Worm (Caenorhabditis elegans) whole organism, L2 larva: ENCODE data around the gene R12B2.6.
A peak's percentile ranks its signal among the peaks of the same experiment; 100 is the strongest.

Experiments
- C34F6.9 ChIP-seq: fragments of 150-350 bp; optimal IDR thresholded peaks from 2 replicates; lab custom pipeline; 2014; ENCODE audit warnings: missing biosample characterization, missing genetic modification characterization
- F13H6.1 ChIP-seq: sonication (generic microtip); optimal IDR thresholded peaks from 2 replicates; lab custom pipeline; 2016; ENCODE audit warnings: missing genetic modification characterization, missing compliant biosample characterization
- R02D3.7 ChIP-seq: fragments of 150-350 bp; optimal IDR thresholded peaks from 2 replicates; lab custom pipeline; 2014; ENCODE audit warnings: missing biosample characterization, missing genetic modification characterization
- Y55F3AM.14 ChIP-seq: fragments of 200-800 bp; sonication (Bioruptor generic); optimal IDR thresholded peaks from 2 replicates; lab custom pipeline; 2018; ENCODE audit warnings: mild to moderate bottlenecking, missing genetic modification characterization, missing compliant biosample characterization
- ZK546.5 ChIP-seq: sonication (generic microtip); optimal IDR thresholded peaks from 2 replicates; lab custom pipeline; 2017; ENCODE audit warnings: missing biosample characterization, missing genetic modification characterization
- alr-1 ChIP-seq: fragments of 150-350 bp; optimal IDR thresholded peaks from 2 replicates; lab custom pipeline; 2014; ENCODE audit warnings: missing biosample characterization, missing genetic modification characterization
- aly-2 ChIP-seq: fragments of 150-350 bp; optimal IDR thresholded peaks from 2 replicates; lab custom pipeline; 2014; ENCODE audit warnings: missing biosample characterization, missing genetic modification characterization
- ama-1 ChIP-seq: fragments of 150-350 bp; optimal IDR thresholded peaks from 2 replicates; lab custom pipeline; 2018; ENCODE audit warnings: inconsistent platforms
- blmp-1 ChIP-seq: sonication (generic microtip); optimal IDR thresholded peaks from 2 replicates; lab custom pipeline; 2017; ENCODE audit warnings: missing genetic modification characterization, mild to moderate bottlenecking, missing compliant biosample characterization, antibody characterized with exemption, moderate library complexity; ENCODE audit not compliant: insufficient read depth
- ceh-82 ChIP-seq: fragments of 150-350 bp; optimal IDR thresholded peaks from 2 replicates; lab custom pipeline; 2014; ENCODE audit warnings: missing biosample characterization, missing genetic modification characterization
- crh-2 ChIP-seq: sonication (generic microtip); optimal IDR thresholded peaks from 2 replicates; lab custom pipeline; 2017; ENCODE audit warnings: missing biosample characterization, missing genetic modification characterization
- dmd-4 ChIP-seq: sonication (generic microtip); optimal IDR thresholded peaks from 2 replicates; lab custom pipeline; 2017; ENCODE audit warnings: missing biosample characterization, missing genetic modification characterization
- egl-27 ChIP-seq: sonication (generic microtip); optimal IDR thresholded peaks from 3 replicates; lab custom pipeline; 2017; ENCODE audit warnings: missing biosample characterization, missing genetic modification reagents, missing genetic modification characterization
- elt-1 ChIP-seq: fragments of 150-350 bp; optimal IDR thresholded peaks from 2 replicates; lab custom pipeline; 2014; ENCODE audit warnings: missing biosample characterization, missing genetic modification characterization
- fos-1 ChIP-seq: fragments of 150-350 bp; optimal IDR thresholded peaks from 2 replicates; lab custom pipeline; 2014; ENCODE audit warnings: missing biosample characterization, missing genetic modification characterization
- gmeb-1 ChIP-seq: fragments of 150-350 bp; optimal IDR thresholded peaks from 2 replicates; lab custom pipeline; 2014; ENCODE audit warnings: missing biosample characterization, missing genetic modification characterization
- lin-11 ChIP-seq: fragments of 150-350 bp; sonication (generic microtip); optimal IDR thresholded peaks from 2 replicates; lab custom pipeline; 2014; ENCODE audit warnings: missing biosample characterization, missing genetic modification characterization, inconsistent platforms, mixed read lengths
- lin-13 ChIP-seq: fragments of 150-350 bp; optimal IDR thresholded peaks from 2 replicates; lab custom pipeline; 2014; ENCODE audit warnings: missing biosample characterization, missing genetic modification reagents, missing genetic modification characterization
- lsy-2 ChIP-seq, 2 experiments: fragments of 150-350 bp in 1 of 2; sonication (generic microtip) in 1 of 2; optimal IDR thresholded peaks; 2 replicates each; lab custom pipeline; 2014 to 2017; ENCODE audit warnings: missing biosample characterization in 2 of 2, missing genetic modification characterization in 2 of 2
- mab-5 ChIP-seq: fragments of 150-350 bp; optimal IDR thresholded peaks from 2 replicates; lab custom pipeline; 2014; ENCODE audit warnings: missing biosample characterization, missing genetic modification characterization
- mbf-1 ChIP-seq: sonication (generic microtip); optimal IDR thresholded peaks from 2 replicates; lab custom pipeline; 2017; ENCODE audit warnings: missing biosample characterization, missing genetic modification characterization
- nhr-10 ChIP-seq: sonication (generic microtip); optimal IDR thresholded peaks from 2 replicates; lab custom pipeline; 2017; ENCODE audit warnings: missing biosample characterization, missing genetic modification characterization
- nhr-11 ChIP-seq: fragments of 150-350 bp; optimal IDR thresholded peaks from 2 replicates; lab custom pipeline; 2014; ENCODE audit warnings: missing biosample characterization, missing genetic modification characterization
- nhr-12 ChIP-seq: fragments of 150-350 bp; optimal IDR thresholded peaks from 2 replicates; lab custom pipeline; 2014; ENCODE audit warnings: missing biosample characterization, missing genetic modification characterization
- nhr-129 ChIP-seq: fragments of 150-350 bp; optimal IDR thresholded peaks from 2 replicates; lab custom pipeline; 2014; ENCODE audit warnings: missing biosample characterization, missing genetic modification characterization
- nhr-21 ChIP-seq: fragments of 150-350 bp; optimal IDR thresholded peaks from 2 replicates; lab custom pipeline; 2014; ENCODE audit warnings: missing biosample characterization, missing genetic modification characterization
- nhr-237 ChIP-seq: fragments of 150-350 bp; optimal IDR thresholded peaks from 2 replicates; lab custom pipeline; 2014; ENCODE audit warnings: missing biosample characterization, missing genetic modification characterization
- nhr-25 ChIP-seq: fragments of 150-350 bp; sonication (generic microtip); optimal IDR thresholded peaks from 3 replicates; lab custom pipeline; 2014; ENCODE audit warnings: missing biosample characterization, missing genetic modification characterization
- nhr-6 ChIP-seq: fragments of 150-350 bp; optimal IDR thresholded peaks from 2 replicates; lab custom pipeline; 2014; ENCODE audit warnings: missing biosample characterization, missing genetic modification characterization
- sem-4 ChIP-seq: fragments of 150-350 bp; optimal IDR thresholded peaks from 2 replicates; lab custom pipeline; 2014; ENCODE audit warnings: missing biosample characterization, missing genetic modification reagents, missing genetic modification characterization
- skn-1 ChIP-seq: sonication (generic microtip); optimal IDR thresholded peaks from 2 replicates; lab custom pipeline; 2017; ENCODE audit warnings: missing biosample characterization, missing genetic modification characterization
- sma-3 ChIP-seq: sonication (generic microtip); optimal IDR thresholded peaks from 2 replicates; lab custom pipeline; 2016; ENCODE audit warnings: missing genetic modification reagents, missing genetic modification characterization, missing compliant biosample characterization
- sma-9 ChIP-seq, 2 experiments: fragments of 150-350 bp in 1 of 2; sonication (generic microtip) in 1 of 2; optimal IDR thresholded peaks; 2 replicates each; lab custom pipeline; 2014 to 2016; ENCODE audit warnings: missing genetic modification characterization in 2 of 2, mild to moderate bottlenecking in 1 of 2, missing biosample characterization in 1 of 2, missing compliant biosample characterization in 1 of 2, missing genetic modification reagents in 1 of 2, moderate library complexity in 1 of 2
- snpc-4 ChIP-seq: fragments of 150-350 bp; optimal IDR thresholded peaks from 2 replicates; lab custom pipeline; 2014; ENCODE audit warnings: missing biosample characterization, missing genetic modification characterization
- unc-39 ChIP-seq: fragments of 150-350 bp; optimal IDR thresholded peaks from 2 replicates; lab custom pipeline; 2014; ENCODE audit warnings: missing biosample characterization, missing genetic modification characterization
- unc-55 ChIP-seq: fragments of 150-350 bp; sonication (generic microtip); optimal IDR thresholded peaks from 3 replicates; lab custom pipeline; 2014; ENCODE audit warnings: missing biosample characterization, missing genetic modification reagents, missing genetic modification characterization
- unc-62 ChIP-seq: fragments of 150-350 bp; optimal IDR thresholded peaks from 2 replicates; lab custom pipeline; 2014; ENCODE audit warnings: missing biosample characterization, missing genetic modification reagents, missing genetic modification characterization
- zag-1 ChIP-seq: fragments of 150-350 bp; optimal IDR thresholded peaks from 2 replicates; lab custom pipeline; 2014; ENCODE audit warnings: missing biosample characterization, missing genetic modification characterization
- ztf-11 ChIP-seq: sonication (generic microtip); optimal IDR thresholded peaks from 2 replicates; lab custom pipeline; 2017; ENCODE audit warnings: missing biosample characterization, missing genetic modification characterization
- ztf-4 ChIP-seq: fragments of 150-350 bp; optimal IDR thresholded peaks from 2 replicates; lab custom pipeline; 2014; ENCODE audit warnings: missing biosample characterization, missing genetic modification characterization

R12B2.6 gene

DNA sequence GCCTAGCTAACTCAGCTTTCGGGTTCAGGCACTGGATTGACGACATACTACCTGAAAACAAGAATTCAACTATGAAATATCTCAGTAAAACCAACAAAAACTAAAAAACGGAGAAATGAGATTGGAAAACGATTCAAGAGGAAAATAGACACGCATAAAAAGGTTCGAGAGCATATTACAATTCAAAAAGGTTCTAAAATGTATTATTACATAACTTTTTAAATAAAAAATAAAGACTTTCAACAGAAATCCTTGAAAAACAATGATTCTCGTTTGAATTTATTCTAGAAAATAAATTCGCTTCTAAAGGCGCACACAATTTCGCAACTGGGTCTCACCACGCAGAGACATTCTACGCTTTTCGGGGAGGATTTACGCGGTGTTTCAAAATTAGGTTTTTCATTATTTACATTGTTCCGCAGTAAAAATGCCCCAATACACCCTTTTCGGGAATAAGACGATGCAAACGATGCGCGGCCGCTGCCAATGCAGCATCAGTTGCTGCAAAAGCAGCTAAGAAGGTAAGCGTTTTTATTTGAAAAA is 21.8 kb upstream of the R12B2.6 start, which contains the start of the genes cct-6 and alh-9:
cct-6 (minus strand) TSS at position 51 of the 543 bp plus-strand sequence.
alh-9 (plus strand) TSS at position 382 of the 543 bp plus-strand sequence.
- TF ChIP-seq nhr-129 (tag; lab: Kevin White, UChicago) (peak; percentile 88), lin-11 (peak; percentile 79), unc-55 (GFP tag; lab: Kevin White, UChicago) (peak; percentile 94), nhr-21 (tag; lab: Kevin White, UChicago) (peak; percentile 54), nhr-10 (tag; lab: Kevin White, UChicago) (no peak), mab-5 (peak; percentile 46), zag-1 (tag; lab: Kevin White, UChicago) (no peak), sma-9 (GFP tag; optimal IDR thresholded peaks at IDR 0.05; lab: Kevin White, UChicago) (peak; percentile 76), sma-9 (tag; optimal IDR thresholded peaks at IDR 0.05; lab: Kevin White, UChicago) (no peak), nhr-12 (no peak), sma-3 (peak; percentile 80), C34F6.9 (tag; lab: Kevin White, UChicago) (peak; percentile 92), crh-2 (tag; lab: Kevin White, UChicago) (peak; percentile 89), snpc-4 (tag; lab: Kevin White, UChicago) (peak; percentile 37), lin-13 (GFP tag; lab: Kevin White, UChicago) (peak; percentile 88), F13H6.1 (peak; percentile 69), lsy-2 (tag; optimal IDR thresholded peaks at IDR 0.05; lab: Kevin White, UChicago) (peak; percentile 61 to 92), nhr-6 (tag; lab: Kevin White, UChicago) (peak; percentile 5), sem-4 (tag; lab: Kevin White, UChicago) (peak; percentile 2), nhr-25 (tag; lab: Kevin White, UChicago) (peak; percentile 84), fos-1 (peak; percentile 56), ceh-82 (tag; lab: Kevin White, UChicago) (peak; percentile 20), ama-1 (peak; percentile 44), egl-27 (tag; lab: Kevin White, UChicago) (peak; percentile 39), ztf-4 (tag; lab: Kevin White, UChicago) (peak; percentile 19), ZK546.5 (peak; percentile 1), R02D3.7 (tag; lab: Kevin White, UChicago) (peak; percentile 70), unc-62 (GFP tag; lab: Kevin White, UChicago) (no peak), mbf-1 (no peak), gmeb-1 (tag; lab: Kevin White, UChicago) (peak; percentile 93), blmp-1 (tag; lab: Kevin White, UChicago) (no peak)
- TF ChIP-seq, all 48 proteins: peak for 24

DNA sequence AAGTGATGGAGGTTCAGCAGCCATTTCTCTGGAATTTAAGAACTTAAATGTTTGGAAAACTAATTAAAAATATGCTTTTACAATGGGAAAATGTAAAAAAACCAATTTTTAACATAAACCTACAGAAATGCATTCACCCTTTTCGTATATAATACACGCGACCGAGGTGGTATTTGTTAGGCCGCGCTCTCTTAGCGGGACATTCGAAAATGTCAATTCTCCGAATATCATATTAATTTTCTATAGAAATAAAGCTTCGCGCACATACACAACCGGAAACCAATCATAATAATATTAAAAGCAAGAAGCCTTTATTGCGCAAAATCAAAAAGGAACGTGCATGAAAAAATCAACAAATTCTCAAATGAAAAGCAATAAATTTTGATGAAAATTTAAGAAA is 19.3 kb upstream of the R12B2.6 start, which contains the start of gene ddx-23:
ddx-23 (minus strand) TSS at position 30 of the 400 bp plus-strand sequence.
- TF ChIP-seq ama-1: peak; percentile 53
- TF ChIP-seq unc-55 (GFP tag; lab: Kevin White, UChicago): peak; percentile 4
- peak; percentile 63 for TF ChIP-seq gmeb-1 (tag; lab: Kevin White, UChicago)
- TF ChIP-seq ztf-4 (tag; lab: Kevin White, UChicago): peak; percentile 81
- TF ChIP-seq lsy-2 (tag; optimal IDR thresholded peaks at IDR 0.05; lab: Kevin White, UChicago): peak in 1 of 2 experiments; percentile 57
- TF ChIP-seq egl-27 (tag; lab: Kevin White, UChicago): no peak
- peak; percentile 49 for TF ChIP-seq sma-3
- TF ChIP-seq C34F6.9 (tag; lab: Kevin White, UChicago): peak; percentile 14
- TF ChIP-seq lin-13 (GFP tag; lab: Kevin White, UChicago): peak; percentile 8
- TF ChIP-seq snpc-4 (tag; lab: Kevin White, UChicago): no peak

DNA sequence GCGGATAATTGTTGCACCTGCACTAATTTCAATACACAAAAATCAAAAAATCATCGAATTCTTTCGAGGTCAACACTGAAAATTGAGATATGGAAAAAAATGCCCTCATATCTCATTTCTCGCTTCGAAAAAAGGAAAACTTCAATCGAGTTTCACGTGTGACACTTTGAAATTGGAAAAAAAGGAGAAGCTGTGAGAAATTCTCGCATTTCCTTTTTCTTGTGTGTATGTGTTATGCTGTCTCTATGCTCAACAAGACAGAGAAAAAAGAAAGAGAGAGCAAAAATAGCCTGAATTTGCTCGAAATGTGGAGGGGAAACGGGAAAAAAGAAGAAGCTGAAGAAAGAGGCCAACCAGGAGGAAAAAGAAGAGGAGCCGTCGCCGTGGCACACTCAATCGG is 12.5 kb upstream of the R12B2.6 start:
- no peak for TF ChIP-seq unc-39 (tag; lab: Kevin White, UChicago)
- no peak for TF ChIP-seq snpc-4 (tag; lab: Kevin White, UChicago)
- no peak for TF ChIP-seq nhr-6 (tag; lab: Kevin White, UChicago)
- TF ChIP-seq C34F6.9 (tag; lab: Kevin White, UChicago): peak; percentile 49
- TF ChIP-seq gmeb-1 (tag; lab: Kevin White, UChicago): no peak
- TF ChIP-seq crh-2 (tag; lab: Kevin White, UChicago): peak; percentile 7
- peak; percentile 3 for TF ChIP-seq sma-9 (GFP tag; optimal IDR thresholded peaks at IDR 0.05; lab: Kevin White, UChicago)
- TF ChIP-seq sma-9 (tag; optimal IDR thresholded peaks at IDR 0.05; lab: Kevin White, UChicago): no peak
- TF ChIP-seq blmp-1 (tag; lab: Kevin White, UChicago): no peak
- TF ChIP-seq R02D3.7 (tag; lab: Kevin White, UChicago): no peak
- no peak for TF ChIP-seq ztf-4 (tag; lab: Kevin White, UChicago)
- TF ChIP-seq unc-55 (GFP tag; lab: Kevin White, UChicago): peak; percentile 30
- TF ChIP-seq, all 48 proteins: peak for 4

DNA sequence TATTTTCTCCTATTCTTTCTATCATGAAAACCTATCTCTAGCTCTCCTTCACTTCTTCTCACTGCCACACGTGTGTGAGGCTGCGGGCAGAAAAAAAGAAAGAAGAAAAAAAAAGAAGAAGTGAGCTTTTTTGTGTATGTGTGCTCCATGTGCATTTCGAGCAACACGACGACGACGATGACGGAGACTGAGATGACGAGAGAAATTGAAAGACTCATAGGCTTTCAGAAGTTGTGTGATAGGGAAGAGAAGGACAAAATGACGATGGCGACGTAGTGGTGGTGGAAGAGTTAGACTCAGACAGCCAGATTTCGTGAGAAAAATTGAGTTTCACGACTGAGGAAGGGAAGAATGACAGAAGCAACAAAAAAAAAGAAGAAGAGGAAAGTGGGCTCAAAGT is 11.5 kb upstream of the R12B2.6 start:
- TF ChIP-seq aly-2 (tag; lab: Kevin White, UChicago) (no peak), gmeb-1 (tag; lab: Kevin White, UChicago) (no peak), nhr-237 (tag; lab: Kevin White, UChicago) (no peak), ztf-4 (tag; lab: Kevin White, UChicago) (peak; percentile 61), skn-1 (tag; lab: Kevin White, UChicago) (no peak), dmd-4 (no peak), ceh-82 (tag; lab: Kevin White, UChicago) (no peak), nhr-6 (tag; lab: Kevin White, UChicago) (peak; percentile 41), sem-4 (tag; lab: Kevin White, UChicago) (peak; percentile 28), crh-2 (tag; lab: Kevin White, UChicago) (peak; percentile 82), egl-27 (tag; lab: Kevin White, UChicago) (peak; percentile 85), nhr-12 (no peak), sma-3 (no peak), ZK546.5 (no peak), lin-13 (GFP tag; lab: Kevin White, UChicago) (peak; percentile 58), blmp-1 (tag; lab: Kevin White, UChicago) (no peak), zag-1 (tag; lab: Kevin White, UChicago) (peak; percentile 94), ama-1 (no peak), ztf-11 (tag; lab: Kevin White, UChicago) (no peak), R02D3.7 (tag; lab: Kevin White, UChicago) (no peak), alr-1 (no peak), nhr-11 (tag; lab: Kevin White, UChicago) (no peak), fos-1 (no peak), elt-1 (tag; lab: Kevin White, UChicago) (no peak), Y55F3AM.14 (peak; percentile 71)
